Worm (Caenorhabditis elegans) whole organism, L4 larva: ENCODE results near the gene srx-86.

Experiments
- F37D6.2 ChIP-seq: sonication (generic microtip); optimal IDR thresholded peaks from 2 replicates; lab custom pipeline; 2016; ENCODE audit warnings: mild to moderate bottlenecking, missing genetic modification characterization, missing compliant biosample characterization
- F49E8.2 ChIP-seq: sonication (generic microtip); optimal IDR thresholded peaks from 2 replicates; lab custom pipeline; 2016; ENCODE audit warnings: missing compliant biosample characterization, mild to moderate bottlenecking, missing genetic modification characterization, borderline replicate concordance
- R02D3.7 ChIP-seq: fragments of 150-350 bp; sonication (generic microtip); optimal IDR thresholded peaks from 3 replicates; lab custom pipeline; 2014; ENCODE audit warnings: missing biosample characterization, missing genetic modification characterization
- T20F7.1 ChIP-seq: fragments of 200-800 bp; sonication (Bioruptor generic); optimal IDR thresholded peaks from 2 replicates; lab custom pipeline; 2018; ENCODE audit warnings: mild to moderate bottlenecking, missing genetic modification characterization, missing compliant biosample characterization
- Y105C5A.15 ChIP-seq: fragments of 200-800 bp; sonication (Bioruptor generic); IDR thresholded peaks from 2 replicates; pipeline ENCODE4 v1.3.6; 2022; ENCODE audit warnings: missing genetic modification characterization, missing compliant biosample characterization
- Y48G9A.11 ChIP-seq: fragments of 200-800 bp; sonication (Bioruptor generic); IDR thresholded peaks from 2 replicates; pipeline ENCODE4 v1.3.6; 2022; ENCODE audit warnings: missing genetic modification reagents, missing genetic modification characterization, missing compliant biosample characterization
- Y5F2A.4 ChIP-seq: fragments of 200-800 bp; sonication (Bioruptor generic); optimal IDR thresholded peaks from 2 replicates; lab custom pipeline; 2018; ENCODE audit warnings: mild to moderate bottlenecking, missing genetic modification characterization, missing compliant biosample characterization
- ZK337.2 ChIP-seq: fragments of 200-800 bp; sonication (Bioruptor generic); IDR thresholded peaks from 2 replicates; pipeline ENCODE4 v1.3.6; 2022; ENCODE audit warnings: missing genetic modification reagents, missing genetic modification characterization, missing compliant biosample characterization
- aha-1 ChIP-seq: fragments of 150-350 bp; peaks from one replicate; lab custom pipeline; 2014; ENCODE audit warnings: missing biosample characterization, missing genetic modification characterization
- ama-1 ChIP-seq: fragments of 150-350 bp; optimal IDR thresholded peaks from 2 replicates; lab custom pipeline; 2014; ENCODE audit warnings: inconsistent platforms, mixed read lengths
- attf-4 ChIP-seq: sonication (generic microtip); optimal IDR thresholded peaks from 3 replicates; lab custom pipeline; 2017; ENCODE audit warnings: missing biosample characterization, missing genetic modification characterization
- ceh-28 ChIP-seq: fragments of 150-350 bp; optimal IDR thresholded peaks from 2 replicates; lab custom pipeline; 2014; ENCODE audit warnings: missing biosample characterization, missing genetic modification reagents, missing genetic modification characterization
- ceh-32 ChIP-seq: sonication (generic microtip); optimal IDR thresholded peaks from 2 replicates; lab custom pipeline; 2016; ENCODE audit warnings: mild to moderate bottlenecking, missing genetic modification characterization, missing compliant biosample characterization; ENCODE audit not compliant: poor library complexity
- ctbp-1 ChIP-seq: fragments of 200-800 bp; sonication (Bioruptor generic); IDR thresholded peaks from 2 replicates; pipeline ENCODE4 v1.3.6; 2022; ENCODE audit warnings: missing genetic modification reagents, missing genetic modification characterization, missing compliant biosample characterization
- daf-12 ChIP-seq: fragments of 150-350 bp; optimal IDR thresholded peaks from 2 replicates; lab custom pipeline; 2014; ENCODE audit warnings: missing biosample characterization, missing genetic modification reagents, missing genetic modification characterization
- daf-19 ChIP-seq: fragments of 200-800 bp; sonication (Bioruptor generic); conservative IDR thresholded peaks from 2 replicates; pipeline ENCODE4 v1.3.6; 2022; ENCODE audit warnings: missing genetic modification characterization, missing compliant biosample characterization
- dmd-8 ChIP-seq: fragments of 200-800 bp; sonication (Bioruptor generic); IDR thresholded peaks from 2 replicates; pipeline ENCODE4 v1.3.6; 2022; ENCODE audit warnings: missing genetic modification characterization, missing compliant biosample characterization
- dmd-9 ChIP-seq: fragments of 200-800 bp; sonication (Bioruptor generic); IDR thresholded peaks from 2 replicates; pipeline ENCODE4 v1.3.6; 2022; ENCODE audit warnings: missing genetic modification reagents, missing genetic modification characterization, missing compliant biosample characterization
- dpl-1 ChIP-seq: fragments of 150-350 bp; optimal IDR thresholded peaks from 2 replicates; lab custom pipeline; 2014; ENCODE audit warnings: missing biosample characterization, missing genetic modification reagents, missing genetic modification characterization
- dve-1 ChIP-seq: sonication (generic microtip); optimal IDR thresholded peaks from 2 replicates; lab custom pipeline; 2017; ENCODE audit warnings: antibody characterized with exemption, mild to moderate bottlenecking, missing genetic modification characterization, missing compliant biosample characterization; ENCODE audit not compliant: insufficient read depth
- egl-27 ChIP-seq: sonication (generic microtip); optimal IDR thresholded peaks from 3 replicates; lab custom pipeline; 2017; ENCODE audit warnings: missing biosample characterization, missing genetic modification reagents, missing genetic modification characterization
- egl-43 ChIP-seq: fragments of 200-800 bp; sonication (Bioruptor generic); IDR thresholded peaks from 2 replicates; pipeline ENCODE4 v1.3.6; 2022; ENCODE audit warnings: missing genetic modification reagents, missing genetic modification characterization, missing compliant biosample characterization
- fkh-10 ChIP-seq: fragments of 150-350 bp; optimal IDR thresholded peaks from 2 replicates; lab custom pipeline; 2014; ENCODE audit warnings: missing biosample characterization, missing genetic modification reagents, missing genetic modification characterization
- fos-1 ChIP-seq: fragments of 150-350 bp; optimal IDR thresholded peaks from 2 replicates; lab custom pipeline; 2014; ENCODE audit warnings: missing biosample characterization, missing genetic modification characterization
- gei-8 ChIP-seq: fragments of 200-800 bp; sonication (Bioruptor generic); optimal IDR thresholded peaks from 2 replicates; lab custom pipeline; 2018; ENCODE audit warnings: mild to moderate bottlenecking, missing genetic modification characterization, missing compliant biosample characterization
- hif-1 ChIP-seq, 2 experiments: sonication (generic microtip); optimal IDR thresholded peaks; 2 replicates each; lab custom pipeline; 2016 to 2017; ENCODE audit warnings: missing compliant biosample characterization in 2 of 2, missing genetic modification characterization in 2 of 2, missing genetic modification reagents in 2 of 2, missing genotype in 2 of 2, mild to moderate bottlenecking in 1 of 2
- hlh-11 ChIP-seq: fragments of 200-800 bp; sonication (Bioruptor generic); optimal IDR thresholded peaks from 2 replicates; lab custom pipeline; 2018; ENCODE audit warnings: mild to moderate bottlenecking, missing genetic modification characterization, missing compliant biosample characterization
- jun-1 ChIP-seq: fragments of 150-350 bp; optimal IDR thresholded peaks from 2 replicates; lab custom pipeline; 2014; ENCODE audit warnings: missing biosample characterization, missing genetic modification reagents, missing genetic modification characterization
- lin-13 ChIP-seq: fragments of 150-350 bp; optimal IDR thresholded peaks from 2 replicates; lab custom pipeline; 2014; ENCODE audit warnings: missing biosample characterization, missing genetic modification reagents, missing genetic modification characterization
- lin-29 ChIP-seq: fragments of 200-800 bp; sonication (Bioruptor generic); IDR thresholded peaks from 2 replicates; pipeline ENCODE4 v1.3.6; 2022; ENCODE audit warnings: missing genetic modification reagents, missing genetic modification characterization, missing compliant biosample characterization
- lin-39 ChIP-seq: fragments of 150-350 bp; optimal IDR thresholded peaks from 2 replicates; lab custom pipeline; 2014; ENCODE audit warnings: missing biosample characterization, missing genetic modification reagents, missing genetic modification characterization
- lir-3 ChIP-seq: sonication (generic microtip); optimal IDR thresholded peaks from 2 replicates; lab custom pipeline; 2016; ENCODE audit warnings: mild to moderate bottlenecking, missing genetic modification characterization, missing compliant biosample characterization
- lsy-2 ChIP-seq, 2 experiments: fragments of 150-350 bp in 1 of 2; sonication (generic microtip) in 1 of 2; optimal IDR thresholded peaks; 2 replicates each; lab custom pipeline; 2014 to 2017; ENCODE audit warnings: missing biosample characterization in 2 of 2, missing genetic modification characterization in 2 of 2
- madf-5 ChIP-seq, 2 experiments: fragments of 200-800 bp; sonication (Bioruptor generic); IDR thresholded peaks; 2 replicates each; pipeline ENCODE4 v1.3.6; 2022; ENCODE audit warnings: missing compliant biosample characterization in 2 of 2, missing genetic modification characterization in 2 of 2
- mep-1 ChIP-seq: fragments of 150-350 bp; sonication (generic microtip); optimal IDR thresholded peaks from 3 replicates; lab custom pipeline; 2014; ENCODE audit warnings: missing biosample characterization, missing genetic modification characterization
- nhr-11 ChIP-seq: fragments of 150-350 bp; optimal IDR thresholded peaks from 2 replicates; lab custom pipeline; 2014; ENCODE audit warnings: missing biosample characterization, missing genetic modification characterization
- nhr-28 ChIP-seq: fragments of 150-350 bp; optimal IDR thresholded peaks from 2 replicates; lab custom pipeline; 2014; ENCODE audit warnings: missing biosample characterization, missing genetic modification characterization
- nhr-6 ChIP-seq: fragments of 150-350 bp; optimal IDR thresholded peaks from 2 replicates; lab custom pipeline; 2014; ENCODE audit warnings: missing biosample characterization, missing genetic modification characterization
- nhr-76 ChIP-seq: fragments of 150-350 bp; optimal IDR thresholded peaks from 2 replicates; lab custom pipeline; 2014; ENCODE audit warnings: missing biosample characterization, missing genetic modification characterization
- nhr-77 ChIP-seq: fragments of 150-350 bp; optimal IDR thresholded peaks from 2 replicates; lab custom pipeline; 2014; ENCODE audit warnings: missing biosample characterization, missing genetic modification characterization
- pha-4 ChIP-seq, 2 experiments: fragments of 150-350 bp in 1 of 2; fragments of 200-800 bp in 1 of 2; sonication (Bioruptor generic) in 1 of 2; IDR thresholded peaks in 1 of 2; optimal IDR thresholded peaks in 1 of 2; 2 replicates each; pipeline versions ENCODE4 v1.3.6 to Lab custom; 2014 to 2022; ENCODE audit warnings: missing genetic modification characterization in 2 of 2, missing genetic modification reagents in 2 of 2, missing biosample characterization in 1 of 2, missing compliant biosample characterization in 1 of 2
- php-3 ChIP-seq: fragments of 200-800 bp; sonication (Bioruptor generic); IDR thresholded peaks from 2 replicates; pipeline ENCODE4 v1.3.6; 2022; ENCODE audit warnings: missing genetic modification reagents, missing genetic modification characterization, missing compliant biosample characterization
- pqm-1 ChIP-seq: sonication (generic microtip); optimal IDR thresholded peaks from 2 replicates; lab custom pipeline; 2017; ENCODE audit warnings: missing biosample characterization, missing genetic modification characterization
- set-16 ChIP-seq: fragments of 200-800 bp; sonication (Bioruptor generic); IDR thresholded peaks from 2 replicates; pipeline ENCODE4 v1.3.6; 2022; ENCODE audit warnings: missing genetic modification reagents, missing genetic modification characterization, missing compliant biosample characterization
- skn-1 ChIP-seq: fragments of 150-350 bp; optimal IDR thresholded peaks from 2 replicates; lab custom pipeline; 2014; ENCODE audit warnings: missing biosample characterization, missing genetic modification characterization
- snpc-4 ChIP-seq: fragments of 150-350 bp; optimal IDR thresholded peaks from 2 replicates; lab custom pipeline; 2014; ENCODE audit warnings: missing biosample characterization, missing genetic modification characterization
- spr-1 ChIP-seq: sonication (generic microtip); optimal IDR thresholded peaks from 2 replicates; lab custom pipeline; 2016; ENCODE audit warnings: mild to moderate bottlenecking, missing genetic modification characterization, missing compliant biosample characterization
- tag-97 ChIP-seq: fragments of 200-800 bp; sonication (Bioruptor generic); IDR thresholded peaks from 2 replicates; pipeline ENCODE4 v1.3.6; 2022; ENCODE audit warnings: missing genetic modification characterization, missing compliant biosample characterization
- unc-39 ChIP-seq: sonication (generic microtip); optimal IDR thresholded peaks from 2 replicates; lab custom pipeline; 2017; ENCODE audit warnings: missing biosample characterization, missing genetic modification characterization
- zip-11 ChIP-seq: fragments of 200-800 bp; sonication (Bioruptor generic); IDR thresholded peaks from 2 replicates; pipeline ENCODE4 v1.3.6; 2022; ENCODE audit warnings: missing genetic modification characterization, missing compliant biosample characterization
- ztf-11 ChIP-seq: fragments of 150-350 bp; optimal IDR thresholded peaks from 2 replicates; lab custom pipeline; 2014; ENCODE audit warnings: missing biosample characterization, missing genetic modification characterization

Gene srx-86

DNA sequence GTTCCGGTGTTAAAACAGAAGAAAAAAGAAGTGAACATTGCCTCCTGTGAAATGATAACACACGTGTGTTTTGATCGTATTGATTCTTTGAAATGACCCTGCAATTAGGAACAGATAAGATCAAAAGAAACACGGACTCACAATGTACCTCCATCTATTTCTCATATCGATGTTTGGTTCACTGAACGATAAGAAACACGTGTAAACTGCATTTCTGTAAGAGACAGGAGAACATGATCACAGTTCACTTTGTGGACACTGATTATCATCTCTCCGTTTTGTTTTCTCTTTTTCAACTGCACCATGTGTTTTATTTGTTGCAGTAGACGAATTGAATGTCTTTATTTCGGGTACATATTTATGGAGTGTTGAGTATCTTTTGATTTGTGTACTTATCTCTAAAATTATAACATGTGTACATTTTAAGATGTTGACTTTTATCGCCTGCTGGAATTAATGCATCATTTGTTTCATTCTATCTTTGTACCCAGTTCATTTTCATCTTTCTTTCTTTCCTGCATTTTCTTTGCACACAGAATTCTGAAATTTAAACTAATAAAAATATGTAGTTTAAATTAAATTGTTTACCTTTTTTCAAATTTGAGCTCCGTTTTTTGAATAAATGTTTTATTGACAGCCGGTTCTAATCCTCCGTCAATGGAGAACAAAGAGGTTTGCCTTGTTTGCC, 10.2 kb downstream of the srx-86 start, which contains the start of the genes H12C20.7 and nhr-68 (continued):
- TF ChIP-seq pha-4 (GFP tag; IDR thresholded peaks at IDR 0.05; lab: Robert Waterston, UW) (peak; percentile 73), pha-4 (tag; optimal IDR thresholded peaks at IDR 0.05; lab: Kevin White, UChicago) (no peak), hif-1 (tag; optimal IDR thresholded peaks at IDR 0.05; lab: Kevin White, UChicago) (peak in 1 of 2 experiments; percentile 16), Y105C5A.15 (GFP tag; lab: Robert Waterston, UW) (no peak), dmd-8 (GFP tag; lab: Robert Waterston, UW) (0 out of 2 replicates have a peak, but pooled peaks have one; percentile 26), snpc-4 (tag; lab: Kevin White, UChicago) (no peak), ZK337.2 (no peak), egl-27 (tag; lab: Kevin White, UChicago) (no peak), skn-1 (tag; lab: Kevin White, UChicago) (no peak), ceh-32 (tag; lab: Kevin White, UChicago) (no peak), dpl-1 (peak; percentile 65), aha-1 (tag; lab: Kevin White, UChicago) (peak; percentile 99), unc-39 (no peak), dve-1 (tag; lab: Kevin White, UChicago) (peak; percentile 99), nhr-6 (tag; lab: Kevin White, UChicago) (peak; percentile 48), nhr-76 (tag; lab: Kevin White, UChicago) (peak; percentile 42), F49E8.2 (no peak), set-16 (GFP tag; lab: Robert Waterston, UW) (no peak), F37D6.2 (tag; lab: Kevin White, UChicago) (no peak), zip-11 (GFP tag; lab: Robert Waterston, UW) (no peak), ama-1 (lab: Kevin White, UChicago) (no peak), dmd-9 (GFP tag; lab: Robert Waterston, UW) (0 out of 2 replicates have a peak, but pooled peaks have one; percentile 23), pqm-1 (peak; percentile 59), php-3 (GFP tag; lab: Robert Waterston, UW) (peak; percentile 97), jun-1 (peak; percentile 37), hlh-11 (tag; lab: Kevin White, UChicago) (peak; percentile 99), spr-1 (peak; percentile 86), Y48G9A.11 (no peak), nhr-28 (tag; lab: Kevin White, UChicago) (peak; percentile 97), Y5F2A.4 (GFP tag; lab: Kevin White, UChicago) (no peak), fkh-10 (GFP tag; lab: Kevin White, UChicago) (no peak), gei-8 (GFP tag; lab: Kevin White, UChicago) (peak; percentile 98), lsy-2 (tag; optimal IDR thresholded peaks at IDR 0.05; lab: Kevin White, UChicago) (peak in 1 of 2 experiments; percentile 93), madf-5 (GFP tag; IDR thresholded peaks at IDR 0.05; lab: Robert Waterston, UW) (no peak), daf-19 (GFP tag; lab: Robert Waterston, UW) (0 out of 2 replicates have a peak, but pooled peaks have one; percentile 40), tag-97 (GFP tag; lab: Robert Waterston, UW) (no peak), lin-29 (GFP tag; lab: Robert Waterston, UW) (peak; percentile 66; the same call in 1 of the 2 replicates), R02D3.7 (no peak), daf-12 (tag; lab: Kevin White, UChicago) (no peak), attf-4 (tag; lab: Kevin White, UChicago) (no peak), lin-39 (tag; lab: Kevin White, UChicago) (no peak), T20F7.1 (GFP tag; lab: Kevin White, UChicago) (peak; percentile 84), ceh-28 (no peak), nhr-11 (peak; percentile 50), ctbp-1 (GFP tag; lab: Robert Waterston, UW) (peak; percentile 70), egl-43 (GFP tag; lab: Robert Waterston, UW) (no peak), nhr-77 (tag; lab: Kevin White, UChicago) (peak; percentile 88), fos-1 (peak; percentile 21), ztf-11 (tag; lab: Kevin White, UChicago) (no peak), lir-3 (tag; lab: Kevin White, UChicago) (no peak), mep-1 (tag; lab: Kevin White, UChicago) (peak; percentile 85), lin-13 (peak; percentile 70)
